Fruit fly (Drosophila melanogaster): ENCODE measurements around the gene CG43208.

CG43208 gene

DNA sequence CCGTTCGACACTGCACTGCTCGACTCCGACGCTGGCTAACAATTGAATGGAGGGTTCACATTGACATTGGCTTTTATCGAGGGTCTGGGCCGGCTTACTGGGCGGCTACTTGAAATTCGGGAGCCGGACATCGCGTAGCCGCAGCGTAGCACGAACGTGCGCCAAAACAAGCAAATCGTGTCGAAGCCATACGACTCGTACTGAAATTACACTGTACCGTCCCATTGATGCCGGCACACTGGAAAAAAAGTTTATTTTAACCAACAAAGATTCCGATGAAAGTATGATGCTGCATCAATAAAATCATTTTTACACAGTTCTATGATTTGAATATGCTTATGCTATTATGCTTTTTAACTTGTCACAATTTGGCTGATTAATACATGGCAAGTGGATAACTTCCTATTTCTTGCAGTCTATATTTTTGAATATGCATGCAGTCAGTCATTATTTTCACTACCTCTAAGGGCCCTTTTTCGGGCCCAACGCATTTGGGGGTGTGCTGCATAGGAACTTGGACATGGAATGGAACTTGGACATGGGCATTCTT lies 14.4 kb upstream of the CG43208 start, which contains the start of gene apn:
apn (minus strand) TSS at position 51 of the 550 bp plus-strand sequence.
- no peak for TF ChIP-seq CG10348 (GFP tag; IDR thresholded peaks at IDR 0.05)
- no peak for TF ChIP-seq CG13204 (GFP tag; optimal IDR thresholded peaks at IDR 0.05)

DNA sequence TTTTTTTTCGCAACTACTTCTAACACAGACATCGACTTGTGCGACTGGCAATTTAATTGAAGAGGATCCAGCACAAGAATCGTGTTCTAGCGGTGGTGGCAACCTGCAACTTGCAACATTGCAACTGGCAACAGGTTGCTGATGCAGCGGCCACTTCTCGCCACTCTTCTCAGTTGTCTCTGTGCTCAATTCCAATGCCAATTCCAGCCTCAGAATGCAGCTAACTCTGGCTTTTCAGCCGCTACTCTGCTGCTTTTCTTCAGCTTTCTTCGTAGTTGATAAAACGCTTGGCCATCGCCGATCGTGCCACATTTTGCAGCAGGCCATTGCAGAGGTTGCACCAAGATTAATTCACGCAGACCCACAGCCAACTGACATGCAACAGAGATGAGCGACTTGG lies 12.9 kb upstream of the CG43208 start, which contains the start of gene Osi22:
Osi22 (plus strand) TSS at position 301 of the 400 bp plus-strand sequence.
- no peak for TF ChIP-seq CG17806 (tag; optimal IDR thresholded peaks at IDR 0.05)
- no peak for TF ChIP-seq CG10348 (GFP tag; IDR thresholded peaks at IDR 0.05)
- no peak for TF ChIP-seq Ets98B (GFP tag; IDR thresholded peaks at IDR 0.05)
- no peak for TF ChIP-seq CG9948 (tag; optimal IDR thresholded peaks at IDR 0.05)
- TF ChIP-seq Pif1B (GFP tag; optimal IDR thresholded peaks at IDR 0.05) = no peak
- TF ChIP-seq CG12605 (GFP tag; IDR thresholded peaks at IDR 0.05) = no peak
- TF ChIP-seq Snoo (tag; optimal IDR thresholded peaks at IDR 0.05) = no peak
- TF ChIP-seq CG4496 (GFP tag; IDR thresholded peaks at IDR 0.05) = no peak
- TF ChIP-seq CG14655 (GFP tag; optimal IDR thresholded peaks at IDR 0.05) = no peak
- no peak for TF ChIP-seq fd96Ca (GFP tag; IDR thresholded peaks at IDR 0.05)
- no peak for TF ChIP-seq D1 (tag; optimal IDR thresholded peaks at IDR 0.05)

DNA sequence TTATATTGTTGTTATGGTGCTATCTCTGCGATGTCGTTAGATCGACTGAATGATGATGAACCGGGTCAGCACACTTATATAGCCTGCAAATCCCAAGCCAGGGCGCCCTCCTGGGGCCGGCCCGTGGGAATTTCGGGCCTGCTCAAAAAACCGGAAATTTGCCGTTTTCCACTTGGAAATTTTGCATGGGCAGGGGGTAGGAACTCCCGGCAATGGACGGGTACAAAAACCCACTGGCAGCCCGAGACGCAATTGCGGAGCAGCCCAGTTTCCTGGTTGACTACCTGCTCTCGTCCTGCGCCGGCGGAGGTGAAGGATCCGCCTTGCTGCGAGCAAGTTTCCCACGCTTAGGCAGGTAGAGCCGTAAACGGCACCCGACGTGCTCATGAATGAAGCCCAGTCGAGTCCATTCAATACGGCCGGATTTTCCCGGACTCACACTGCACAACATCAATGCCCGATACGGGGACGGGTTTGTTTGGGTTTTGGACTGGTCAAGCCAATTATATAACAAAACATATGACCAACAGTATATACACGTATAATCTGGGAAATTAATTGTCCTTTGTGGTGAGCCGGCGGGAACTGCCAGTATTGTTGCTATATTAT lies 10.0 kb upstream of the CG43208 start, which contains the start of gene wntD:
wntD (minus strand) TSS at position 51 of the 609 bp plus-strand sequence.
- TF ChIP-seq CG12605 (GFP tag; IDR thresholded peaks at IDR 0.05) (no peak), Ets98B (GFP tag; IDR thresholded peaks at IDR 0.05) (no peak), Pif1A (GFP tag; optimal IDR thresholded peaks at IDR 0.05) (no peak), Pif1B (GFP tag; optimal IDR thresholded peaks at IDR 0.05) (no peak), gl (tag; optimal IDR thresholded peaks at IDR 0.05) (no peak), CG34367 (tag; optimal IDR thresholded peaks at IDR 0.05) (no peak), CG17806 (tag; optimal IDR thresholded peaks at IDR 0.05) (no peak), CG4496 (GFP tag; IDR thresholded peaks at IDR 0.05) (no peak), fd96Ca (GFP tag; IDR thresholded peaks at IDR 0.05) (no peak), CG32121 (GFP tag; IDR thresholded peaks at IDR 0.05) (no peak), CG8301 (tag; optimal IDR thresholded peaks at IDR 0.05) (no peak), D1 (tag; optimal IDR thresholded peaks at IDR 0.05) (no peak), CG15710 (tag; optimal IDR thresholded peaks at IDR 0.05) (no peak), CG13204 (GFP tag; optimal IDR thresholded peaks at IDR 0.05) (no peak), EcR (GFP tag; optimal IDR thresholded peaks at IDR 0.05) (no peak), CG9948 (tag; optimal IDR thresholded peaks at IDR 0.05) (no peak), Snoo (tag; optimal IDR thresholded peaks at IDR 0.05) (no peak), CG14655 (GFP tag; optimal IDR thresholded peaks at IDR 0.05) (no peak), CG8159 (tag; optimal IDR thresholded peaks at IDR 0.05) (no peak)

DNA sequence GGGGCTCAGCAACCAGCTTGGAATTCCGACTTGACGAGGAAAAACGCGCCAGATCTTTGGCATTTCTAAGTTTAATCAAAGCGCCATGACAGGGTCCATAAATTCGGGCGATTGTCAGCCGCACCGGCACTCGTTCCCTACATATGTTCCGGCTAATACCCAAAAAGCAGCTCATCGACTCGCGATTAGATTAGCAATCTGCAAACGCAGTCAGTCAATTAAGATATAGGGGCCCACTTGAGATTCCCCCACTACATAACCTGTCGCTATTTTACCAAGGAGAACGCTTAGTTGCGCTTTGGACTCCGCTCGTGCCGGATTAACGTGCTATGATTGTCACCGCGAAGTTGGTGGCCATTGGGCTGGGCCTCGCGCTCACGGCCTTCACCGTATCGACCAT lies 8.8 kb upstream of the CG43208 start, which contains the start of gene CG8773:
CG8773 (plus strand) TSS at position 288 of the 400 bp plus-strand sequence.
- TF ChIP-seq CG13204 (GFP tag; optimal IDR thresholded peaks at IDR 0.05) (no peak), D1 (tag; optimal IDR thresholded peaks at IDR 0.05) (no peak), Pif1A (GFP tag; optimal IDR thresholded peaks at IDR 0.05) (no peak), CG17806 (tag; optimal IDR thresholded peaks at IDR 0.05) (no peak), Ets98B (GFP tag; IDR thresholded peaks at IDR 0.05) (no peak), CG10348 (GFP tag; IDR thresholded peaks at IDR 0.05) (no peak), CG8159 (tag; optimal IDR thresholded peaks at IDR 0.05) (no peak), rn (GFP tag; IDR thresholded peaks at IDR 0.05) (no peak), CG4496 (GFP tag; IDR thresholded peaks at IDR 0.05) (no peak), EcR (GFP tag; optimal IDR thresholded peaks at IDR 0.05) (no peak), CG12605 (GFP tag; IDR thresholded peaks at IDR 0.05) (no peak), CG9948 (tag; optimal IDR thresholded peaks at IDR 0.05) (no peak), Snoo (tag; optimal IDR thresholded peaks at IDR 0.05) (no peak), gl (tag; optimal IDR thresholded peaks at IDR 0.05) (no peak), CG32121 (GFP tag; IDR thresholded peaks at IDR 0.05) (no peak), CG34367 (tag; optimal IDR thresholded peaks at IDR 0.05) (no peak), Pif1B (GFP tag; optimal IDR thresholded peaks at IDR 0.05) (no peak), CG15710 (tag; optimal IDR thresholded peaks at IDR 0.05) (no peak), CG14655 (GFP tag; optimal IDR thresholded peaks at IDR 0.05) (no peak)

DNA sequence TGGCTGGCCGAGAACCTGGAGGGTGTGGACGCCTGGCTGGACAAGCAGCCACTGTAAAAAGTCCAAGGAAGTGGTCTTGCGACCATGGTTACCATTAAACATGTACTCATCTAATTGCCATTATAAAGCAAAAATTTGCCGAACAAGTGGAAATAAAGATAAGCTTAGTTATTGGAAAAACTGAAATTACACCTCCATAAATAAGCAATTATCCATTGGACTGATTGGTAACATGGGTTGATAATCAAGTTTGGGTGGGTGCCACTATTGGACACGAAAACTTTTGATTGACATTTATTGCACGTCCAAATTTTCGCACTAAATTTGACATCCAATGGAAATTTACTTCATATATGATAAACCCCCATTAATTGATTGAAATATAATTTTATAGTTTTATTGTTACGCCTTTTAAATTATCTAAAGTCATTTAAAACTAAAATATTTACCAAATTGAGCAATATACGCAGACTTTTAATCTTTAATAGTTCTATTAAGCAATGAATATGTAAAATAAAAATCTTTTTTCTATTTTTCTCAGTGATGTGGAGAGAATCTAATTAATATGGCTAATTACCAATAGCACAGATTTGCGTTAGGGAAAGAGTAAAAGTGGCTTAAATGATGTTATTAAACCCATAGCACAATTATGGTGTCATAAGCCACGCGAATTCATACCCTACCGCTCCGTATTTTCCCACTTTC lies 5.0 kb upstream of the CG43208 start, which contains the start of gene CG8774:
CG8774 (plus strand) TSS at position 655 of the 705 bp plus-strand sequence.
- TF ChIP-seq CG8159 (tag; optimal IDR thresholded peaks at IDR 0.05) = no peak
- no peak for TF ChIP-seq CG8301 (tag; optimal IDR thresholded peaks at IDR 0.05)
- TF ChIP-seq Ets98B (GFP tag; IDR thresholded peaks at IDR 0.05) = no peak
- TF ChIP-seq CG32121 (GFP tag; IDR thresholded peaks at IDR 0.05) = no peak
- TF ChIP-seq CG14655 (GFP tag; optimal IDR thresholded peaks at IDR 0.05) = no peak
- no peak for TF ChIP-seq CG13204 (GFP tag; optimal IDR thresholded peaks at IDR 0.05)
- TF ChIP-seq Snoo (tag; optimal IDR thresholded peaks at IDR 0.05) = no peak
- TF ChIP-seq CG4496 (GFP tag; IDR thresholded peaks at IDR 0.05) = no peak
- TF ChIP-seq gl (tag; optimal IDR thresholded peaks at IDR 0.05) = no peak
- TF ChIP-seq EcR (GFP tag; optimal IDR thresholded peaks at IDR 0.05) = no peak
- TF ChIP-seq CG10348 (GFP tag; IDR thresholded peaks at IDR 0.05) = no peak
- TF ChIP-seq CG17806 (tag; optimal IDR thresholded peaks at IDR 0.05) = no peak
- TF ChIP-seq CG12605 (GFP tag; IDR thresholded peaks at IDR 0.05) = no peak
- TF ChIP-seq CG15710 (tag; optimal IDR thresholded peaks at IDR 0.05) = no peak
- TF ChIP-seq Pif1A (GFP tag; optimal IDR thresholded peaks at IDR 0.05) = no peak
- TF ChIP-seq D1 (tag; optimal IDR thresholded peaks at IDR 0.05) = no peak

Data from whole organism, pupa.